Worm (Caenorhabditis elegans): ENCODE data around the gene col-33.

DNA sequence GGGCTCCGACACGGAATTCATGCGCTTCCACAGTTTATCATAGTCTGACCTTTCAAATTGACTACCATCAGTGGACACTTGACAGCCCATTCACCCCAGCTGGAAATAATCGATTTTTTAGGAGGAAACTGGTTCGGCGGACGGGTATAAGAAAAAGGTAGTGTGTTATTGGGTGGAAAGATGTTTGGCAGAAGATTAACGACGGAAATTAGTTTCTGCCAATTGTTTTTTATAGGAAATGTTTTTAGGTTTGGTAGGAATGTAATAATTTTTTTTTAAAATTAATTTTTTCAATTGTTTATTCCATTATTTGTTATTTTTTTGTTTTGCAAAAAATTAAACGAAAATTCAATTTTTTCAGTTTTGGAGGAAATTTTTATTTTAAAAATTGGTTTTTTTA, 35.9 kb downstream of the col-33 start, which contains the start of gene F15E6.9:
- TF ChIP-seq nhr-19 (GFP tag; conservative IDR thresholded peaks at IDR 0.05) (no peak), lin-15B (tag; optimal IDR thresholded peaks at IDR 0.05) (no peak), jun-1 (tag; optimal IDR thresholded peaks at IDR 0.05) (no peak), zag-1 (tag; optimal IDR thresholded peaks at IDR 0.05) (no peak), nhr-11 (tag; optimal IDR thresholded peaks at IDR 0.05) (no peak), efl-1 (optimal IDR thresholded peaks at IDR 0.05) (no peak), efl-1 (GFP tag; optimal IDR thresholded peaks at IDR 0.05 in 1 of 2) (no peak), mep-1 (tag; optimal IDR thresholded peaks at IDR 0.05) (no peak)

All from whole organism, L1 larva.